Fruit fly (Drosophila melanogaster) whole organism, wandering third instar larva: ENCODE results near the gene mof.

ENCODE experiments used
- Abd-B ChIP-seq: fragments of >200 bp; optimal IDR thresholded peaks from 2 replicates; lab custom pipeline; 2017; ENCODE audit warnings: missing biosample characterization, missing genetic modification characterization
- CG32264 ChIP-seq: fragments of 200-800 bp; sonication (Bioruptor generic); optimal IDR thresholded peaks from 2 replicates; lab custom pipeline; 2016; ENCODE audit warnings: missing biosample characterization, missing genetic modification characterization
- CG9705 ChIP-seq: fragments of 200-800 bp; sonication (Bioruptor generic); optimal IDR thresholded peaks from 2 replicates; lab custom pipeline; 2018; ENCODE audit warnings: missing biosample characterization, mild to moderate bottlenecking, missing genetic modification characterization
- CrebA ChIP-seq: fragments of 200-800 bp; sonication (Bioruptor generic); optimal IDR thresholded peaks from 2 replicates; lab custom pipeline; 2016; ENCODE audit warnings: missing biosample characterization, mild to moderate bottlenecking, missing genetic modification characterization, borderline replicate concordance
- Dfd ChIP-seq: fragments of >200 bp; optimal IDR thresholded peaks from 2 replicates; lab custom pipeline; 2017; ENCODE audit warnings: missing biosample characterization, missing genetic modification characterization
- Dif ChIP-seq: fragments of 200-275, 200-300 bp; sonication (Bioruptor generic); optimal IDR thresholded peaks from 2 replicates; lab custom pipeline; 2018; ENCODE audit warnings: missing biosample characterization, missing genetic modification characterization; ENCODE audit not compliant: partially characterized antibody
- GATAd ChIP-seq: sonication (Bioruptor generic); optimal IDR thresholded peaks from 2 replicates; lab custom pipeline; 2016; ENCODE audit warnings: missing biosample characterization, missing genetic modification characterization
- HLH106 ChIP-seq: fragments of 200-800 bp; optimal IDR thresholded peaks from 3 replicates; lab custom pipeline; 2019; ENCODE audit warnings: missing biosample characterization, mild to moderate bottlenecking, missing genetic modification characterization, moderate library complexity
- Hnf4 ChIP-seq: fragments of 200-800 bp; sonication (Bioruptor generic); optimal IDR thresholded peaks from 2 replicates; lab custom pipeline; 2016; ENCODE audit warnings: missing biosample characterization, mild to moderate bottlenecking, missing genetic modification characterization
- Hr78 ChIP-seq: fragments of >200 bp; optimal IDR thresholded peaks from 2 replicates; lab custom pipeline; 2017; ENCODE audit warnings: missing biosample characterization, missing genetic modification characterization
- Hr83 ChIP-seq: fragments of 200-300 bp; sonication (Bioruptor generic); optimal IDR thresholded peaks from 2 replicates; lab custom pipeline; 2016; ENCODE audit warnings: missing biosample characterization, mild to moderate bottlenecking, missing genetic modification characterization, moderate library complexity; ENCODE audit not compliant: poor library complexity, severe bottlenecking
- Jra ChIP-seq: sonication (Bioruptor generic); optimal IDR thresholded peaks from 2 replicates; lab custom pipeline; 2016; ENCODE audit warnings: missing biosample characterization, missing genetic modification characterization
- Mio ChIP-seq: sonication (Bioruptor generic); optimal IDR thresholded peaks from 2 replicates; lab custom pipeline; 2016; ENCODE audit warnings: missing biosample characterization, missing genetic modification characterization
- Myc ChIP-seq: fragments of >200 bp; optimal IDR thresholded peaks from 2 replicates; lab custom pipeline; 2017
- N ChIP-seq: fragments of >200 bp; optimal IDR thresholded peaks from 2 replicates; lab custom pipeline; 2018; ENCODE audit warnings: missing biosample characterization, missing external identifiers, missing genetic modification characterization
- OdsH ChIP-seq: fragments of 200-800 bp; sonication (Bioruptor generic); optimal IDR thresholded peaks from 2 replicates; lab custom pipeline; 2016; ENCODE audit warnings: missing biosample characterization, mild to moderate bottlenecking, missing genetic modification characterization
- Rel ChIP-seq, 2 experiments: fragments of 200-800 bp; sonication (Bioruptor generic) in 1 of 2; optimal IDR thresholded peaks; 2 replicates in 1 of 2; 3 replicates in 1 of 2; lab custom pipeline; 2016 to 2019; ENCODE audit warnings: mild to moderate bottlenecking in 2 of 2, missing biosample characterization in 2 of 2, missing genetic modification characterization in 2 of 2, moderate library complexity in 1 of 2
- Sp1 ChIP-seq: fragments of 200-800 bp; sonication (Bioruptor generic); optimal IDR thresholded peaks from 3 replicates; lab custom pipeline; 2019; ENCODE audit warnings: missing biosample characterization, mild to moderate bottlenecking, missing genetic modification characterization, moderate library complexity
- Vsx2 ChIP-seq: fragments of 200-300, 225-300 bp; sonication (Bioruptor generic); optimal IDR thresholded peaks from 2 replicates; lab custom pipeline; 2018; ENCODE audit warnings: missing biosample characterization, missing genetic modification characterization; ENCODE audit not compliant: partially characterized antibody
- br ChIP-seq: fragments of 200-800 bp; sonication (Bioruptor generic); optimal IDR thresholded peaks from 2 replicates; lab custom pipeline; 2016; ENCODE audit warnings: missing biosample characterization, missing genetic modification characterization
- brk ChIP-seq: fragments of 200-800 bp; sonication (Bioruptor generic); optimal IDR thresholded peaks from 2 replicates; lab custom pipeline; 2016; ENCODE audit warnings: missing biosample characterization, mild to moderate bottlenecking, missing genetic modification characterization
- dl ChIP-seq, 2 experiments: fragments of 175-275, 200-275 bp in 1 of 2; fragments of 200-275 bp in 1 of 2; sonication (Bioruptor generic); optimal IDR thresholded peaks; lab custom pipeline; 2018; ENCODE audit warnings: mild to moderate bottlenecking in 2 of 2, missing biosample characterization in 2 of 2, missing genetic modification characterization in 2 of 2, moderate library complexity in 2 of 2; ENCODE audit not compliant: partially characterized antibody in 2 of 2, insufficient read depth in 1 of 2
- dmrt93B ChIP-seq: fragments of 200-800 bp; sonication (Bioruptor generic); optimal IDR thresholded peaks from 2 replicates; lab custom pipeline; 2018; ENCODE audit warnings: missing biosample characterization, mild to moderate bottlenecking, missing genetic modification characterization
- dsf ChIP-seq: sonication (Bioruptor generic); optimal IDR thresholded peaks from 2 replicates; lab custom pipeline; 2016; ENCODE audit warnings: missing biosample characterization, missing genetic modification characterization, borderline replicate concordance
- ey ChIP-seq: fragments of 200-800 bp; sonication (Bioruptor generic); optimal IDR thresholded peaks from 2 replicates; lab custom pipeline; 2016; ENCODE audit warnings: missing biosample characterization, missing genetic modification characterization
- foxo ChIP-seq, 2 experiments: fragments of 200-800 bp; sonication (Bioruptor generic); optimal IDR thresholded peaks; 2 replicates in 1 of 2; 3 replicates in 1 of 2; lab custom pipeline; 2016 to 2017; ENCODE audit warnings: missing biosample characterization in 2 of 2, missing genetic modification characterization in 2 of 2
- fru ChIP-seq: fragments of 200-800 bp; sonication (Bioruptor generic); optimal IDR thresholded peaks from 3 replicates; lab custom pipeline; 2016; ENCODE audit warnings: missing biosample characterization, mild to moderate bottlenecking, missing genetic modification characterization
- h ChIP-seq: fragments of 200-800 bp; sonication (Bioruptor generic); optimal IDR thresholded peaks from 3 replicates; lab custom pipeline; 2016; ENCODE audit warnings: missing biosample characterization, mild to moderate bottlenecking, missing genetic modification characterization
- jim ChIP-seq: fragments of 175-275, 200-325 bp; sonication (Bioruptor generic); optimal IDR thresholded peaks from 2 replicates; lab custom pipeline; 2016; ENCODE audit warnings: missing biosample characterization, mild to moderate bottlenecking, missing genetic modification characterization
- lola ChIP-seq: fragments of >200 bp; optimal IDR thresholded peaks from 2 replicates; lab custom pipeline; 2017; ENCODE audit warnings: missing biosample characterization, missing genetic modification characterization
- pan ChIP-seq: fragments of >200 bp; optimal IDR thresholded peaks from 2 replicates; lab custom pipeline; 2017
- psq ChIP-seq: fragments of 200-800 bp; sonication (Bioruptor generic); optimal IDR thresholded peaks from 3 replicates; lab custom pipeline; 2017; ENCODE audit warnings: missing biosample characterization, mild to moderate bottlenecking, missing genetic modification characterization, moderate library complexity
- rgr ChIP-seq: fragments of 200-800 bp; sonication (Bioruptor generic); optimal IDR thresholded peaks from 3 replicates; lab custom pipeline; 2016; ENCODE audit warnings: missing biosample characterization, mild to moderate bottlenecking, missing genetic modification characterization
- sage ChIP-seq: fragments of 200-800 bp; sonication (Bioruptor generic); optimal IDR thresholded peaks from 2 replicates; lab custom pipeline; 2016; ENCODE audit warnings: missing biosample characterization, mild to moderate bottlenecking, missing genetic modification characterization
- sv ChIP-seq: fragments of 200-800 bp; sonication (Bioruptor generic); optimal IDR thresholded peaks from 3 replicates; lab custom pipeline; 2016; ENCODE audit warnings: missing biosample characterization, missing genetic modification characterization
- tai ChIP-seq: sonication (Bioruptor generic); optimal IDR thresholded peaks from 2 replicates; lab custom pipeline; 2016; ENCODE audit warnings: missing biosample characterization, missing genetic modification characterization
- usp ChIP-seq: fragments of >200 bp; optimal IDR thresholded peaks from 2 replicates; lab custom pipeline; 2017; ENCODE audit warnings: missing biosample characterization, missing genetic modification characterization
- woc ChIP-seq: sonication (Bioruptor generic); optimal IDR thresholded peaks from 2 replicates; lab custom pipeline; 2016; ENCODE audit warnings: missing biosample characterization, mild to moderate bottlenecking, missing genetic modification characterization

The mof gene

dm6 chrX:5891666-5892444, 15.2 kb upstream of the mof start:
- TF ChIP-seq psq (GFP tag; lab: Kevin White, UChicago) (peak; percentile 84), CG32264 (GFP tag; lab: Kevin White, UChicago) (peak; percentile 10), ey (peak; percentile 71), OdsH (GFP tag; lab: Kevin White, UChicago) (peak; percentile 65), Hr78 (GFP tag; lab: Kevin White, UChicago) (no peak), HLH106 (tag; lab: Kevin White, UChicago) (peak; percentile 49), Sp1 (GFP tag; lab: Kevin White, UChicago) (peak; percentile 29), rgr (GFP tag; lab: Kevin White, UChicago) (peak; percentile 79), jim (GFP tag; lab: Kevin White, UChicago) (no peak), brk (GFP tag; lab: Kevin White, UChicago) (peak; percentile 46), foxo (GFP tag; optimal IDR thresholded peaks at IDR 0.05; lab: Kevin White, UChicago) (peak; percentile 63 to 71), woc (GFP tag; lab: Kevin White, UChicago) (peak; percentile 59), h (GFP tag; lab: Kevin White, UChicago) (peak; percentile 85), tai (GFP tag; lab: Kevin White, UChicago) (peak; percentile 49), Abd-B (GFP tag; lab: Kevin White, UChicago) (no peak), dsf (GFP tag; lab: Kevin White, UChicago) (no peak), CrebA (GFP tag; lab: Kevin White, UChicago) (peak; percentile 8), N (no peak), CG9705 (peak; percentile 3), dl (GFP tag; optimal IDR thresholded peaks at IDR 0.05; lab: Kevin White, UChicago; ENCODE audit: insufficient read depth in 1 of 2, partially characterized antibody in 2 of 2) (no peak), Hnf4 (GFP tag; lab: Kevin White, UChicago) (peak; percentile 58), usp (GFP tag; lab: Kevin White, UChicago) (no peak), br (peak; percentile 67), Myc (lab: Kevin White, UChicago) (no peak), fru (GFP tag; lab: Kevin White, UChicago) (peak; percentile 57)

- TF ChIP-seq lola (GFP tag; lab: Kevin White, UChicago) (no peak), Mio (GFP tag; lab: Kevin White, UChicago) (no peak), woc (GFP tag; lab: Kevin White, UChicago) (peak; percentile 49), CG9705 (no peak), Rel (GFP tag; optimal IDR thresholded peaks at IDR 0.05; lab: Kevin White, UChicago) (no peak), Rel (tag; optimal IDR thresholded peaks at IDR 0.05; lab: Kevin White, UChicago) (no peak), h (GFP tag; lab: Kevin White, UChicago) (peak; percentile 18), rgr (GFP tag; lab: Kevin White, UChicago) (peak; percentile 46), Vsx2 (GFP tag; lab: Kevin White, UChicago) (no peak), br (no peak), N (no peak), brk (GFP tag; lab: Kevin White, UChicago) (no peak), Jra (GFP tag; lab: Kevin White, UChicago) (no peak), Hnf4 (GFP tag; lab: Kevin White, UChicago) (peak; percentile 29), sage (no peak), HLH106 (tag; lab: Kevin White, UChicago) (peak; percentile 17), Sp1 (GFP tag; lab: Kevin White, UChicago) (peak; percentile 14), OdsH (GFP tag; lab: Kevin White, UChicago) (peak; percentile 20), fru (GFP tag; lab: Kevin White, UChicago) (peak; percentile 51), Hr78 (GFP tag; lab: Kevin White, UChicago) (no peak), dsf (GFP tag; lab: Kevin White, UChicago) (no peak), Abd-B (GFP tag; lab: Kevin White, UChicago) (no peak), ey (peak; percentile 47), Hr83 (GFP tag; lab: Kevin White, UChicago) (no peak), pan (no peak), GATAd (GFP tag; lab: Kevin White, UChicago) (no peak), tai (GFP tag; lab: Kevin White, UChicago) (no peak), Myc (lab: Kevin White, UChicago) (no peak), dmrt93B (GFP tag; lab: Kevin White, UChicago) (no peak), Dfd (GFP tag; lab: Kevin White, UChicago) (no peak), usp (GFP tag; lab: Kevin White, UChicago) (no peak), sv (GFP tag; lab: Kevin White, UChicago) (no peak), dl (GFP tag; optimal IDR thresholded peaks at IDR 0.05; lab: Kevin White, UChicago; ENCODE audit: insufficient read depth in 1 of 2, partially characterized antibody in 2 of 2) (no peak), CrebA (GFP tag; lab: Kevin White, UChicago) (no peak), psq (GFP tag; lab: Kevin White, UChicago) (no peak), foxo (GFP tag; optimal IDR thresholded peaks at IDR 0.05; lab: Kevin White, UChicago) (peak in 1 of 2 experiments; percentile 49), jim (GFP tag; lab: Kevin White, UChicago) (no peak), Dif (GFP tag; lab: Kevin White, UChicago) (no peak), CG32264 (GFP tag; lab: Kevin White, UChicago) (no peak)
Observed at dm6 chrX:5888933-5889332, 12.3 kb upstream of the mof start.
